Worm (Caenorhabditis elegans) whole organism, L3 larva: Measurements from ENCODE around the gene Y40C5A.4.

ENCODE experiments used
- ama-1 ChIP-seq: fragments of 150-350 bp; optimal IDR thresholded peaks from 2 replicates; lab custom pipeline; 2018
- jun-1 ChIP-seq: fragments of 150-350 bp; optimal IDR thresholded peaks from 2 replicates; lab custom pipeline; 2014; ENCODE audit warnings: missing biosample characterization, missing genetic modification reagents, missing genetic modification characterization
- nfya-1 ChIP-seq: sonication (generic microtip); optimal IDR thresholded peaks from 2 replicates; lab custom pipeline; 2017; ENCODE audit warnings: missing genetic modification characterization, mild to moderate bottlenecking, missing compliant biosample characterization, antibody characterized with exemption, moderate library complexity; ENCODE audit not compliant: insufficient read depth
- skn-1 ChIP-seq: fragments of 150-350 bp; optimal IDR thresholded peaks from 2 replicates; lab custom pipeline; 2014; ENCODE audit warnings: missing biosample characterization, missing genetic modification characterization
- snpc-4 ChIP-seq: fragments of 150-350 bp; optimal IDR thresholded peaks from 2 replicates; lab custom pipeline; 2014; ENCODE audit warnings: missing biosample characterization, missing genetic modification characterization
- unc-62 ChIP-seq: fragments of 150-350 bp; sonication (generic microtip); optimal IDR thresholded peaks from 4 replicates; lab custom pipeline; 2014; ENCODE audit warnings: missing biosample characterization, missing genetic modification reagents, missing genetic modification characterization

- TF ChIP-seq ama-1 (lab: Kevin White, UChicago), result no peak
- TF ChIP-seq snpc-4, result no peak
- no peak for TF ChIP-seq jun-1
- TF ChIP-seq unc-62 (GFP tag; lab: Kevin White, UChicago), result no peak
- TF ChIP-seq nfya-1 (tag; lab: Kevin White, UChicago), result no peak
- no peak for TF ChIP-seq skn-1
Observed at ce11 chrIV:7344020-7344419, 20.9 kb downstream of the Y40C5A.4 start.
